Fruit fly (Drosophila melanogaster) whole organism, embryonic: ENCODE data around the gene CG13482.

Experiments
- Atf-2 ChIP-seq: fragments of 200-800 bp; sonication (Bioruptor generic); optimal IDR thresholded peaks from 2 replicates; lab custom pipeline; 2016; ENCODE audit warnings: missing biosample characterization, missing genetic modification characterization
- B-H2 ChIP-seq: fragments of 200-800 bp; sonication (Bioruptor generic); optimal IDR thresholded peaks from 2 replicates; lab custom pipeline; 2018; ENCODE audit warnings: missing biosample characterization, mild to moderate bottlenecking, missing genetic modification characterization
- Bteb2 ChIP-seq: fragments of 200-800 bp; sonication (Bioruptor generic); optimal IDR thresholded peaks from 2 replicates; lab custom pipeline; 2016; ENCODE audit warnings: missing biosample characterization, missing genetic modification characterization
- CG11560 ChIP-seq: fragments of 200-800 bp; sonication (Bioruptor generic); IDR thresholded peaks from 3 replicates; pipeline ENCODE4 v1.3.6; 2022; ENCODE audit warnings: missing biosample characterization, missing genetic modification characterization
- CG12104 ChIP-seq: fragments of 200-800 bp; sonication (Bioruptor generic); optimal IDR thresholded peaks from 3 replicates; lab custom pipeline; 2016; ENCODE audit warnings: missing biosample characterization, missing genetic modification characterization
- CG13624 ChIP-seq: fragments of 200-800 bp; sonication (Bioruptor generic); optimal IDR thresholded peaks from 2 replicates; lab custom pipeline; 2016; ENCODE audit warnings: missing biosample characterization, missing genetic modification characterization
- CG1529 ChIP-seq: fragments of 200-800 bp; sonication (Bioruptor generic); optimal IDR thresholded peaks from 3 replicates; lab custom pipeline; 2018; ENCODE audit warnings: missing biosample characterization, missing genetic modification characterization
- CG1602 ChIP-seq: fragments of 200-800 bp; sonication (Bioruptor generic); optimal IDR thresholded peaks from 3 replicates; lab custom pipeline; 2016; ENCODE audit warnings: missing biosample characterization, missing genetic modification characterization
- CG16863 ChIP-seq: fragments of 200-800 bp; sonication (Bioruptor generic); optimal IDR thresholded peaks from 3 replicates; lab custom pipeline; 2016; ENCODE audit warnings: missing biosample characterization, missing genetic modification characterization
- CG17385 ChIP-seq: fragments of 200-800 bp; sonication (Bioruptor generic); optimal IDR thresholded peaks from 3 replicates; lab custom pipeline; 2018; ENCODE audit warnings: missing biosample characterization, mild to moderate bottlenecking, missing genetic modification characterization
- CG18476 ChIP-seq: fragments of 200-800 bp; sonication (Bioruptor generic); optimal IDR thresholded peaks from 2 replicates; lab custom pipeline; 2016; ENCODE audit warnings: missing biosample characterization, mild to moderate bottlenecking, missing genetic modification characterization
- CG2889 ChIP-seq: fragments of 200-800 bp; sonication (Bioruptor generic); IDR thresholded peaks from 3 replicates; pipeline ENCODE4 v1.3.6; 2022; ENCODE audit warnings: missing biosample characterization, missing genetic modification characterization
- CG30020 ChIP-seq: fragments of 200-800 bp; optimal IDR thresholded peaks from 2 replicates; lab custom pipeline; 2019; ENCODE audit warnings: missing biosample characterization, mild to moderate bottlenecking, missing genetic modification characterization, moderate library complexity
- CG33213 ChIP-seq: fragments of 200-800 bp; sonication (Bioruptor generic); optimal IDR thresholded peaks from 3 replicates; lab custom pipeline; 2016; ENCODE audit warnings: missing biosample characterization, missing genetic modification characterization
- CG34422 ChIP-seq: fragments of 200-800 bp; sonication (Bioruptor generic); IDR thresholded peaks from 3 replicates; pipeline ENCODE4 v1.3.6; 2022; ENCODE audit warnings: missing biosample characterization, missing genetic modification characterization
- CG42726 ChIP-seq: fragments of 200-800 bp; sonication (Bioruptor generic); IDR thresholded peaks from 2 replicates; pipeline ENCODE4 v1.3.6; 2022; ENCODE audit warnings: missing biosample characterization, missing genetic modification characterization; ENCODE audit not compliant: partially characterized antibody
- CG43689 ChIP-seq: fragments of 200-800 bp; sonication (Bioruptor generic); IDR thresholded peaks from 2 replicates; pipeline ENCODE4 v1.3.6; 2022; ENCODE audit warnings: missing biosample characterization, missing genetic modification characterization
- CG6272 ChIP-seq: fragments of 200-800 bp; sonication (Bioruptor generic); IDR thresholded peaks from 2 replicates; pipeline ENCODE4 v1.3.6; 2022; ENCODE audit warnings: missing biosample characterization, missing genetic modification characterization
- CG7839 ChIP-seq: fragments of 200-800 bp; sonication (Bioruptor generic); optimal IDR thresholded peaks from 3 replicates; lab custom pipeline; 2018; ENCODE audit warnings: missing biosample characterization, mild to moderate bottlenecking, missing genetic modification characterization, moderate library complexity
- CG8388 ChIP-seq: fragments of 200-800 bp; sonication (Bioruptor generic); optimal IDR thresholded peaks from 2 replicates; lab custom pipeline; 2019; ENCODE audit warnings: missing biosample characterization, mild to moderate bottlenecking, missing genetic modification characterization, moderate library complexity
- CG9797 ChIP-seq: fragments of 200-800 bp; sonication (Bioruptor generic); optimal IDR thresholded peaks from 3 replicates; lab custom pipeline; 2018; ENCODE audit warnings: missing biosample characterization, mild to moderate bottlenecking, missing genetic modification characterization
- CG9932 ChIP-seq: fragments of 200-800 bp; sonication (Bioruptor generic); IDR thresholded peaks from 2 replicates; pipeline ENCODE4 v1.3.6; 2022; ENCODE audit warnings: missing biosample characterization, missing genetic modification characterization
- CHES-1-like ChIP-seq: fragments of 200-800 bp; sonication (Bioruptor generic); optimal IDR thresholded peaks from 2 replicates; lab custom pipeline; 2016; ENCODE audit warnings: missing biosample characterization, missing genetic modification characterization
- Lim3 ChIP-seq: fragments of 200-800 bp; sonication (Bioruptor generic); IDR thresholded peaks from 2 replicates; pipeline ENCODE4 v1.3.6; 2022; ENCODE audit warnings: missing biosample characterization, missing genetic modification characterization
- Lpt ChIP-seq: fragments of >200 bp; optimal IDR thresholded peaks from 2 replicates; lab custom pipeline; 2018; ENCODE audit warnings: missing biosample characterization, missing genetic modification characterization
- Mes4 ChIP-seq: fragments of 200-800 bp; sonication (Bioruptor generic); optimal IDR thresholded peaks from 2 replicates; lab custom pipeline; 2016; ENCODE audit warnings: missing biosample characterization, missing genetic modification characterization
- Pdp1 ChIP-seq, 2 experiments: fragments of 200-800 bp; sonication (Bioruptor generic); optimal IDR thresholded peaks; 3 replicates each; lab custom pipeline; 2016; ENCODE audit warnings: missing biosample characterization in 2 of 2, missing genetic modification characterization in 2 of 2, mild to moderate bottlenecking in 1 of 2, moderate library complexity in 1 of 2
- Scr ChIP-seq: fragments of 200-800 bp; sonication (Bioruptor generic); IDR thresholded peaks from 2 replicates; pipeline ENCODE4 v1.3.6; 2022; ENCODE audit warnings: missing biosample characterization, missing genetic modification characterization; ENCODE audit not compliant: partially characterized antibody
- Side ChIP-seq: fragments of 200-800 bp; sonication (Bioruptor generic); optimal IDR thresholded peaks from 2 replicates; lab custom pipeline; 2016; ENCODE audit warnings: missing biosample characterization, missing genetic modification characterization
- bab2 ChIP-seq: fragments of 200-800 bp; sonication (Bioruptor generic); optimal IDR thresholded peaks from 2 replicates; lab custom pipeline; 2016; ENCODE audit warnings: missing biosample characterization, missing genetic modification characterization
- bcd ChIP-seq: fragments of 200-800 bp; sonication (Bioruptor generic); optimal IDR thresholded peaks from 2 replicates; lab custom pipeline; 2017; ENCODE audit warnings: missing biosample characterization, mild to moderate bottlenecking, missing genetic modification characterization
- cas ChIP-seq: fragments of 200-800 bp; sonication (Bioruptor generic); IDR thresholded peaks from 2 replicates; pipeline ENCODE4 v1.3.6; 2022; ENCODE audit warnings: missing biosample characterization, missing genetic modification characterization
- caup ChIP-seq: fragments of 200-800 bp; sonication (Bioruptor generic); optimal IDR thresholded peaks from 3 replicates; lab custom pipeline; 2017; ENCODE audit warnings: missing biosample characterization, mild to moderate bottlenecking, missing genetic modification characterization, moderate library complexity; ENCODE audit not compliant: severe bottlenecking
- gem ChIP-seq: fragments of 200-800 bp; sonication (Bioruptor generic); optimal IDR thresholded peaks from 2 replicates; lab custom pipeline; 2019; ENCODE audit warnings: missing biosample characterization, mild to moderate bottlenecking, missing genetic modification characterization, moderate library complexity
- gfzf ChIP-seq: fragments of 200-800 bp; sonication (Bioruptor generic); optimal IDR thresholded peaks from 2 replicates; lab custom pipeline; 2016; ENCODE audit warnings: missing biosample characterization, mild to moderate bottlenecking, missing genetic modification characterization, moderate library complexity
- grau ChIP-seq: fragments of 200-800 bp; optimal IDR thresholded peaks from 3 replicates; lab custom pipeline; 2019; ENCODE audit warnings: missing biosample characterization, mild to moderate bottlenecking, missing genetic modification characterization, moderate library complexity
- h ChIP-seq: fragments of >200 bp; optimal IDR thresholded peaks from 2 replicates; lab custom pipeline; 2017
- hb ChIP-seq: fragments of 200-800 bp; sonication (Bioruptor generic); IDR thresholded peaks from 3 replicates; pipeline ENCODE4 v1.3.6; 2022; ENCODE audit warnings: missing biosample characterization, missing genetic modification characterization; ENCODE audit not compliant: partially characterized antibody
- hkb ChIP-seq, 2 experiments: fragments of 200-800 bp in 1 of 2; fragments of >200 bp in 1 of 2; sonication (Bioruptor generic) in 1 of 2; IDR thresholded peaks in 1 of 2; optimal IDR thresholded peaks in 1 of 2; 2 replicates each; pipeline versions ENCODE4 v1.3.6 to Lab custom; 2017 to 2022; ENCODE audit warnings: missing biosample characterization in 1 of 2, missing genetic modification characterization in 1 of 2
- jing ChIP-seq: fragments of 200-800 bp; sonication (Bioruptor generic); optimal IDR thresholded peaks from 2 replicates; lab custom pipeline; 2018; ENCODE audit warnings: missing biosample characterization, mild to moderate bottlenecking, missing genetic modification characterization
- lbe ChIP-seq: fragments of 200-800 bp; sonication (Bioruptor generic); optimal IDR thresholded peaks from 2 replicates; lab custom pipeline; 2016; ENCODE audit warnings: missing biosample characterization, mild to moderate bottlenecking, missing genetic modification characterization
- lmd ChIP-seq: fragments of 200-800 bp; sonication (Bioruptor generic); IDR thresholded peaks from 2 replicates; pipeline ENCODE4 v1.3.6; 2022; ENCODE audit warnings: missing biosample characterization, missing genetic modification characterization
- luna ChIP-seq: fragments of 200-800 bp; sonication (Bioruptor generic); optimal IDR thresholded peaks from 2 replicates; lab custom pipeline; 2016; ENCODE audit warnings: missing biosample characterization, missing genetic modification characterization
- mirr ChIP-seq: fragments of 200-800 bp; sonication (Bioruptor generic); optimal IDR thresholded peaks from 3 replicates; lab custom pipeline; 2018; ENCODE audit warnings: missing biosample characterization, mild to moderate bottlenecking, missing genetic modification characterization
- prd ChIP-seq, 3 experiments: fragments of >200 bp in 2 of 3; fragments of 200-800 bp in 1 of 3; sonication (Bioruptor generic) in 1 of 3; optimal IDR thresholded peaks in 2 of 3; IDR thresholded peaks in 1 of 3; 2 replicates in 2 of 3; 3 replicates in 1 of 3; pipeline versions ENCODE4 v1.3.6 to Lab custom; 2017 to 2022; ENCODE audit warnings: missing biosample characterization in 1 of 3, missing genetic modification characterization in 1 of 3
- pzg ChIP-seq: fragments of 200-800 bp; sonication (Bioruptor generic); optimal IDR thresholded peaks from 3 replicates; lab custom pipeline; 2018; ENCODE audit warnings: missing biosample characterization, mild to moderate bottlenecking, missing genetic modification characterization, moderate library complexity
- rib ChIP-seq: fragments of 200-800 bp; sonication (Bioruptor generic); IDR thresholded peaks from 2 replicates; pipeline ENCODE4 v1.3.6; 2022; ENCODE audit warnings: missing biosample characterization, missing genetic modification characterization
- shn ChIP-seq: fragments of 200-800 bp; sonication (Bioruptor generic); optimal IDR thresholded peaks from 3 replicates; lab custom pipeline; 2016; ENCODE audit warnings: missing biosample characterization, missing genetic modification characterization
- slou ChIP-seq: fragments of 200-800 bp; sonication (Bioruptor generic); optimal IDR thresholded peaks from 3 replicates; lab custom pipeline; 2016; ENCODE audit warnings: missing biosample characterization, missing genetic modification characterization
- zfh1 ChIP-seq: fragments of 200-800 bp; sonication (Bioruptor generic); IDR thresholded peaks from 3 replicates; pipeline ENCODE4 v1.3.6; 2022; ENCODE audit warnings: missing biosample characterization, missing genetic modification characterization

The CG13482 gene

DNA sequence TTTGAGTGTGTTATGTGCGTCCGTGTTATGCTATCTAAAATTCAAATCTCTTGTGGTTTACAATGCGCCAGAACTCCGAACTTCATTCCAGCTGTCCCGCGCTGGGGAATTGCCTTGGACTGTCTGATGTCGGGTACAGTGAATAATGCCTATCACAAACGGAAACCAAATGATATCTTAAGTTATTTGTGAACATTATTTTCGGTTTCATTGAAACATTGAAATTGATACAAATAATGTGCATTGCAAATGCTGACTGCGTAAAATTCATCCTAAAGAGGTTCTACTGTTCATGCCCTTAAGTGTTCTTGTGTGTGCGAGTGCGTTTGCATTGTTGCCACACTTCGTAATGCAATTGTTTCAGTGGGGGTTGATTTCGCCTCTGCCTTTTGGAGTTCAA is 25.3 kb upstream of the CG13482 start (continued):
- TF ChIP-seq Scr (GFP tag; lab: Robert Waterston, UW): no peak
- peak; percentile 51 for TF ChIP-seq slou (GFP tag; lab: Kevin White, UChicago)
- peak; percentile 81 for TF ChIP-seq CG30020 (tag; lab: Kevin White, UChicago)
- peak; percentile 94 for TF ChIP-seq CG1529
- TF ChIP-seq hkb (optimal IDR thresholded peaks at IDR 0.05; lab: Kevin White, UChicago): no peak
- peak; percentile 96 for TF ChIP-seq hkb (GFP tag; IDR thresholded peaks at IDR 0.05; lab: Robert Waterston, UW)
- TF ChIP-seq lbe: peak; percentile 88
- peak; percentile 94 for TF ChIP-seq CG33213 (GFP tag; lab: Kevin White, UChicago)
- TF ChIP-seq h: no peak
- peak; percentile 95 for TF ChIP-seq CG8388 (GFP tag; lab: Kevin White, UChicago)
- peak; percentile 83 for TF ChIP-seq CG6272 (GFP tag; lab: Robert Waterston, UW)
- TF ChIP-seq CG9797: peak; percentile 45
- TF ChIP-seq CG34422: peak; percentile 96
- peak; percentile 32 for TF ChIP-seq mirr (GFP tag; lab: Kevin White, UChicago)
- peak; percentile 95 for TF ChIP-seq Atf-2
- TF ChIP-seq prd (optimal IDR thresholded peaks at IDR 0.05; lab: Kevin White, UChicago): no peak
- peak; percentile 97 for TF ChIP-seq prd (GFP tag; IDR thresholded peaks at IDR 0.05; lab: Robert Waterston, UW)
- no peak for TF ChIP-seq hb (GFP tag; lab: Robert Waterston, UW)
- peak; percentile 96 for TF ChIP-seq CG1602 (GFP tag; lab: Kevin White, UChicago)
- peak; percentile 90 for TF ChIP-seq shn (GFP tag; lab: Kevin White, UChicago)
- peak; percentile 72; the same call in 1 of the 3 replicates for TF ChIP-seq CG2889 (GFP tag; lab: Robert Waterston, UW)
- TF ChIP-seq rib (GFP tag; lab: Robert Waterston, UW): peak; percentile 74; the same call in 1 of the 2 replicates
- TF ChIP-seq CG17385 (GFP tag; lab: Kevin White, UChicago): peak; percentile 87
- TF ChIP-seq B-H2 (GFP tag; lab: Kevin White, UChicago): peak; percentile 19
- TF ChIP-seq CG12104 (GFP tag; lab: Kevin White, UChicago): peak; percentile 86
- peak; percentile 89 for TF ChIP-seq Bteb2 (GFP tag; lab: Kevin White, UChicago)
- TF ChIP-seq gfzf (GFP tag; lab: Kevin White, UChicago): peak; percentile 26
- TF ChIP-seq CG13624 (GFP tag; lab: Kevin White, UChicago): peak; percentile 91
- TF ChIP-seq grau (tag; lab: Kevin White, UChicago): peak; percentile 100
- peak; percentile 97 for TF ChIP-seq bab2
- TF ChIP-seq Pdp1 (GFP tag; optimal IDR thresholded peaks at IDR 0.05; lab: Kevin White, UChicago): peak; percentile 95 to 96
- TF ChIP-seq jing (GFP tag; lab: Kevin White, UChicago): peak; percentile 95
- TF ChIP-seq cas (GFP tag; lab: Robert Waterston, UW): peak; percentile 29; the same call in 1 of the 2 replicates
- TF ChIP-seq luna: peak; percentile 37
- TF ChIP-seq CG9932: no peak
- TF ChIP-seq Side (GFP tag; lab: Kevin White, UChicago): peak; percentile 97
- peak; percentile 73 for TF ChIP-seq CG11560 (tag; lab: Robert Waterston, UW)
- TF ChIP-seq pzg (GFP tag; lab: Kevin White, UChicago): no peak
- peak; percentile 53; the same call in 1 of the 2 replicates for TF ChIP-seq CG43689
- TF ChIP-seq Lpt (GFP tag; lab: Kevin White, UChicago): no peak
- peak; percentile 94 for TF ChIP-seq Mes4 (GFP tag; lab: Kevin White, UChicago)
- TF ChIP-seq zfh1 (GFP tag; lab: Robert Waterston, UW): peak; percentile 99
- peak; percentile 94 for TF ChIP-seq CHES-1-like
- TF ChIP-seq bcd (GFP tag; lab: Kevin White, UChicago): peak; percentile 87
- TF ChIP-seq Lim3 (GFP tag; lab: Robert Waterston, UW): peak; percentile 54; the same call in 1 of the 2 replicates
- TF ChIP-seq CG18476: peak; percentile 87
- TF ChIP-seq caup (GFP tag; lab: Kevin White, UChicago): peak; percentile 79
- TF ChIP-seq CG16863 (GFP tag; lab: Kevin White, UChicago): peak; percentile 96
- TF ChIP-seq gem (tag; lab: Kevin White, UChicago): peak; percentile 96
- peak; percentile 95 for TF ChIP-seq CG7839 (tag; lab: Kevin White, UChicago)
- no peak for TF ChIP-seq CG42726
- TF ChIP-seq lmd (GFP tag; lab: Robert Waterston, UW): peak; percentile 92
